Worm (Caenorhabditis elegans): ENCODE results near the gene M163.7.

ce11 chrX:14424186-14424585, 40.4 kb upstream of the M163.7 start:
- TF ChIP-seq nhr-6 (tag; optimal IDR thresholded peaks at IDR 0.05) (no peak), ZK546.5 (tag; optimal IDR thresholded peaks at IDR 0.05) (no peak), lin-13 (GFP tag; optimal IDR thresholded peaks at IDR 0.05) (no peak), pha-4 (GFP tag; IDR thresholded peaks at IDR 0.05) (no peak), pha-4 (tag; optimal IDR thresholded peaks at IDR 0.05) (no peak)

Data from whole organism, L4 larva.